Worm (Caenorhabditis elegans): ENCODE measurements around the gene cal-1.
A peak's percentile ranks its signal among the peaks of the same experiment; 100 is the strongest.

The cal-1 gene

DNA sequence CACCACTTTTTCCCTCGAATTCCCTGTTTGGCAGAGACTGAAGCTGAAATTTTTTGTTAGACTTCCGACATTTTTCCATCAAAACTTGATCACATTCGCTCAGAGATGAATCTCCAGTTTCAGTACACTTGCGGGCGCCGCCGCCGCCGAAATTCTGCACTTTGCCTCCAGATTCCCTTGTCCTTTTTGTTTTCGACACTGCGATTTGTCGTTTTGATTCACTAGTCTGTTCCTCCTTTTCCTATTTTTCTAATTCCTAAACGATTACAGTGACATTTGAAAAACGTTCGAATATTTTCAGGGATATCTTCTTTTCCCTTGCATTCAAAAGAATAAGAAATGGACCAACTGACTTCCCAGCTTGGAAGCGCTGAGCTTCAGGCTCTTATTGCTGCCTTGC is 23.7 kb upstream of the cal-1 start, which contains the start of gene F45D3.2:
Gene F45D3.2 (plus strand): TSS at position 301 of the 400 bp plus-strand sequence.
- TF ChIP-seq madf-6 (GFP tag; IDR thresholded peaks at IDR 0.05): no peak
- TF ChIP-seq nhr-90 (tag; optimal IDR thresholded peaks at IDR 0.05): no peak
- no peak for TF ChIP-seq egrh-3 (GFP tag; IDR thresholded peaks at IDR 0.05)
- no peak for TF ChIP-seq Y67H2A.10 (GFP tag; conservative IDR thresholded peaks at IDR 0.05)
- TF ChIP-seq let-526 (GFP tag; IDR thresholded peaks at IDR 0.05): no peak

DNA sequence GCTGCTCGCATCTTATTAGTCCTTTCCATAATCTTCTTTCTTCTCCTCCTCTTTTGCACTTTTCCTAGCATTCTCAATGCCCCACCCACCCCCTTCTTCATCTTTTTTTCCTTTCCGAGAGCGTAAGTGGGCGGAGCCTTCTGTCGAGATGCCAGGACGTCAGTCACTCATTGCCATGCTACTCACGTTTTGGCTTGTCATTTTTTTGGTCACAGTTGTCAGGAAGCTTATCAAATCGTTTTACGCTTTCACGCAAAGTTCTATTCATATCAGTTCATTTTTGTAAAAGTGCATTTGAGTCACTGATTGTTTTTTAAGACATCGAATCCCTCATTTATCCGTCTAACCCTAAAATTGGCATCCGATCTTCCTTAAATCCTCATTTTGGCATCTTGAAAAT is 23.0 kb upstream of the cal-1 start:
- TF ChIP-seq ZK185.1 (tag; optimal IDR thresholded peaks at IDR 0.05; ENCODE audit: poor library complexity, severe bottlenecking) (peak; percentile 13), nhr-80 (tag; optimal IDR thresholded peaks at IDR 0.05) (peak; percentile 23), ztf-22 (GFP tag; optimal IDR thresholded peaks at IDR 0.05) (no peak)

DNA sequence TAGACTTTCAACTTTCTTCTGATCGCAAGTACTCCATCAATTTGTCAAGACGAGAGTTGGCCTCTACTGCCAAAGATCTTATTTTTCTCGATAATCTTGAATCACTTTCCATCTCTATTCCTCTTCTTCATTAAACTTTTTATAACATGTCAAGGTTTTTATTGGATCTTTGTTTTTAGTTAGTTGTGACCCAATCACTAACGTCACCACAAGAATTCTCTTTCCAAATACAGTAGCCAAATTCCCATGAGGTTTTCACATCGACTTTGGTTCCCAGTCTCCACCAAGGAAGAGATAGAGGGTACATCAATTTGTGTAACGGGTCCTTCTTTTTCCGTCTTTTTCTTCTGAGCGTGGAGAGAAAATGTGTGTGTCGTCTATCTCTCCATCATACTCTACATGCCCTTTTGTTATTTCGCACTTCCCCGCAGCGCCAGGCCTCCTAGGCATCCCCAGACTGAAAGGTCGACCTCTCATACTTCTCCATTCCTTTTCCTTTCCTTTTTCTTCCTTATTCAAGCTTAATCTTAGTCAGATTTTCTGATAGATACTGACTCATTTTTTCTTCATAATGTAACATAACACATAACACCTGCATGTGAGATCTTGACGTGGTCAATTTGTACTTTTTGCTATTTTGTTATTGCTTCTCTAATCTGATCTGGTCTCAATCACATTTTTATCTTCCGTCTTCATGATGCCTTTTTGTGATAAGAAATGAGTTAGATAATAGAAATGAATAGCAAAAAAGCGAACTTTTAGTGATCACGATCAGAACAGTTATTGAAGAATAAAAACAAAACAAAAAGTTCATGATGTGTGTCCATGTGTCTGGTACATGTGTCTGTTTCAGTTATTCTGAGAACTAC is 22.2 kb upstream of the cal-1 start:
- TF ChIP-seq gei-17 (GFP tag; optimal IDR thresholded peaks at IDR 0.05) (no peak), bed-1 (GFP tag; IDR thresholded peaks at IDR 0.05) (no peak), ztf-22 (GFP tag; optimal IDR thresholded peaks at IDR 0.05) (no peak), lag-1 (GFP tag; IDR thresholded peaks at IDR 0.05) (no peak), F33H1.4 (GFP tag; IDR thresholded peaks at IDR 0.05) (no peak), ceh-100 (GFP tag; IDR thresholded peaks at IDR 0.05) (no peak), Y67H2A.10 (GFP tag; conservative IDR thresholded peaks at IDR 0.05) (no peak), chd-7 (tag; optimal IDR thresholded peaks at IDR 0.05) (no peak), ztf-28 (GFP tag; IDR thresholded peaks at IDR 0.05) (no peak), lsl-1 (GFP tag; optimal IDR thresholded peaks at IDR 0.05) (no peak), lin-35 (GFP tag; optimal IDR thresholded peaks at IDR 0.05) (no peak), atf-7 (tag; optimal IDR thresholded peaks at IDR 0.05) (no peak), madf-3 (GFP tag; IDR thresholded peaks at IDR 0.05) (no peak)

DNA sequence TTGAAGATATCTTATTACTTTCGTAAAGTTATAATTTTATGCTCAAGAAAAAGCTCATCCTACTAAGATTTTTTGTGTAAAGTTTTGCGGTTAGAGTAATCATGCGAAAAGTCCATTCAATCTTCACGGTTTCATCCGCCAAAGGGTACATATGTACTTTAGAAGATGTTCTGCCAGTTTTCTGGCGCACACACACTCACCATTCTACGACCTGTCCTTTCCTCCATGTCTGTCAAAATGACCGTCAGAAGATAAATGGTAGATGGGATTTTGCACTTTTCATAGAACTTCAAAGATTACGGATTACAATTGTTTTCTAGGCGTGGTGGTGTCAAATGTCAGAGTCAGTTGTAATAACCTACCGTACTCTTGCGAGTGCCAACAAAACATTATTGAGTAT is 20.5 kb upstream of the cal-1 start:
- no peak for TF ChIP-seq athp-1 (tag; optimal IDR thresholded peaks at IDR 0.05)
- TF ChIP-seq attf-5 (GFP tag; optimal IDR thresholded peaks at IDR 0.05): no peak
- TF ChIP-seq nhr-27 (tag; optimal IDR thresholded peaks at IDR 0.05): no peak
- no peak for TF ChIP-seq ama-1 (optimal IDR thresholded peaks at IDR 0.05)
- no peak for TF ChIP-seq ama-1 (GFP tag; optimal IDR thresholded peaks at IDR 0.05)
- no peak for TF ChIP-seq chd-7 (tag; optimal IDR thresholded peaks at IDR 0.05)
- TF ChIP-seq K12H6.12 (tag; optimal IDR thresholded peaks at IDR 0.05): no peak
- no peak for TF ChIP-seq Y79H2A.3 (GFP tag; conservative IDR thresholded peaks at IDR 0.05)
- TF ChIP-seq Y53F4B.3 (GFP tag; IDR thresholded peaks at IDR 0.05): no peak

DNA sequence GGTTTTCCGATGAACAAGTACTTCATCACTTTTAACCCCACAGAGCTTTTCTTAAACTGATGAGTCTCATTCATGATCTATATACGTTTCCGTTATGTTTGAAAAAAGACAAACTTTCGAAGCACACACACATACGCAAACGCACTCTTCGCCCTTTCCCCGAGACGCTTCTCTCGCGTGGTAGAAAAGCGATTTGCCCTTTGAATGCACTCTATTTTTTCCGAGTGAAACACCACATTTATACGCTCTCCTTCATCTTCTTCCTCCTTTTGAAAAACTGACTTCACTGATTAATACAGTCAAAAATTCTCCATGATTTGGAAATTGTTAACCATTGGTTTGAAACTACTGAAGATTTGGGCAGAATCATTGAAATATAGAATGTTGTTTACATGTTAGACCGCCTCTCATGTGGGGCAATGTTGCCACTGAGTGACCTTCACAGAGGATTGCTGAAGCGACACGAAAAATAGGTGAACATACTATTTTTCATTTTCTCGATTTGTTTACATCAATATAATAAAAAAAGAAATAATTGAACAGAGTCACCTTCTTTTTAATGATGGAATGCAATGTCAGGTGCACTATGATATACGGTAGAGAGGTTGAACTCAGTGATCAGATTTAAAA is 19.5 kb upstream of the cal-1 start:
- TF ChIP-seq K12H6.12 (tag; optimal IDR thresholded peaks at IDR 0.05) (no peak), lin-26 (GFP tag; IDR thresholded peaks at IDR 0.05) (no peak), egl-44 (GFP tag; IDR thresholded peaks at IDR 0.05) (no peak), Y79H2A.3 (GFP tag; conservative IDR thresholded peaks at IDR 0.05) (no peak), tlf-1 (GFP tag; optimal IDR thresholded peaks at IDR 0.05) (no peak), ceh-100 (GFP tag; IDR thresholded peaks at IDR 0.05) (no peak), lin-35 (GFP tag; optimal IDR thresholded peaks at IDR 0.05) (no peak), ZK185.1 (tag; optimal IDR thresholded peaks at IDR 0.05; ENCODE audit: poor library complexity, severe bottlenecking) (no peak), B0019.2 (GFP tag; conservative IDR thresholded peaks at IDR 0.05) (no peak), aptf-3 (GFP tag; IDR thresholded peaks at IDR 0.05) (no peak), T26A5.8 (tag; optimal IDR thresholded peaks at IDR 0.05) (no peak), xnd-1 (tag; optimal IDR thresholded peaks at IDR 0.05) (no peak), attf-3 (GFP tag; conservative IDR thresholded peaks at IDR 0.05) (no peak), nfyb-1 (GFP tag; IDR thresholded peaks at IDR 0.05) (no peak), ets-4 (GFP tag; optimal IDR thresholded peaks at IDR 0.05) (no peak)
